Fruit fly (Drosophila melanogaster): ENCODE results near the gene Pgd.

Gene Pgd

DNA sequence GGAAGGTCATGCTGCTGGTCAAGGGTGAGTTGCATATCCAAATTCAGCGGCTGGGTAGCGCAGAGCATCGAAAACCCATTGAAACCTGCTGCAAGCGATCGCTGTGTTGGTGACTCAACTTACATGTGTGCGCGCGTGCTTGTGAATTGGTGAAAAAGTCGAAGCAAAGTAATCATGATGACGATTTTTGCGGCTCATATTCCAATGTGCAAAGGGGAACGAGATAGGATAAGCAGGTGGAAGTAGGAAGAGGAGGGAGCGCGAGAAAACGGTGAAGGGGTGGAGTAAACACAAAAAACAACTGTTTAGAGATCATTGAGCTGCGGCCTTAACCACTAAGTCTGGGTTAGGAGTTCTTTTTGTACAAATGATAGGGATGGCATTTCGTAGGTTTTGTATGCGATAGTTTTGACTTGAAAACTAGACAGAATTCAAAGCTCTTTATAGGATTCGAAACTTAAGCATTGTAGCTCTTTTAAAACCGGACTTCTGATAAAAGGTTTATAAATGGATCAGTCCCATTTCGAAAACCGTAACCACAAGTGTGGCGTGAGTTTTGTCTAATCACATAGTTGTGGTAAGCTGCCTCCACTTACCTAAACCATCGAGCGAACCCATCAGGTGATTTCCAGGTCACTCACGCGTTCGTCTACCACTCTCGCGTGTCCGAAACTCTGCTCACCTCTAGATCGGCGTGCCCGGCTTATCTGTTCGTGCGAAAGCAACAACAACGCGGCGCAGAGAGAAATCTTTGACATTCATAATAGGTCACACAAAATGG is 944 bp downstream of the Pgd start (continued):
- TF ChIP-seq Sox102F (GFP tag; optimal IDR thresholded peaks at IDR 0.05) (peak; percentile 65), fkh (GFP tag; optimal IDR thresholded peaks at IDR 0.05) (peak; percentile 5), OdsH (GFP tag; optimal IDR thresholded peaks at IDR 0.05) (peak; percentile 59), CG8319 (GFP tag; optimal IDR thresholded peaks at IDR 0.05) (peak; percentile 54), CG8632 (GFP tag; optimal IDR thresholded peaks at IDR 0.05) (peak; percentile 9), Eip78C (GFP tag) (peak; percentile 89), CG6808 (GFP tag; optimal IDR thresholded peaks at IDR 0.05) (peak; percentile 32), ss (GFP tag; optimal IDR thresholded peaks at IDR 0.05) (peak; percentile 37 to 61), CG9139 (GFP tag; optimal IDR thresholded peaks at IDR 0.05) (no peak), CG6792 (GFP tag; optimal IDR thresholded peaks at IDR 0.05) (peak; percentile 52), CG4318 (GFP tag; optimal IDR thresholded peaks at IDR 0.05) (peak; percentile 52), fd59A (GFP tag; optimal IDR thresholded peaks at IDR 0.05) (peak; percentile 45), spab (GFP tag; optimal IDR thresholded peaks at IDR 0.05) (peak; percentile 4), CG10669 (GFP tag; optimal IDR thresholded peaks at IDR 0.05) (peak; percentile 12), CG16779 (tag; optimal IDR thresholded peaks at IDR 0.05) (no peak), pdm3 (GFP tag; optimal IDR thresholded peaks at IDR 0.05) (peak; percentile 62), svp (GFP tag) (peak; percentile 90), eg (GFP tag; IDR thresholded peaks at IDR 0.05) (peak; percentile 47; the same call in 2 of the 3 replicates), Hr4 (GFP tag; optimal IDR thresholded peaks at IDR 0.05) (peak; percentile 52), Smox (GFP tag; optimal IDR thresholded peaks at IDR 0.05) (peak; percentile 66), CG11762 (GFP tag; optimal IDR thresholded peaks at IDR 0.05; ENCODE audit: insufficient read depth) (peak; percentile 39), Met (GFP tag; optimal IDR thresholded peaks at IDR 0.05) (peak; percentile 64), CG15336 (GFP tag; IDR thresholded peaks at IDR 0.05) (peak; percentile 62), Eip75B (GFP tag; optimal IDR thresholded peaks at IDR 0.05) (peak; percentile 66), Gug (GFP tag; IDR thresholded peaks at IDR 0.05) (peak; percentile 49; the same call in 1 of the 2 replicates), CG10631 (GFP tag; optimal IDR thresholded peaks at IDR 0.05) (peak; percentile 47), Lpt (GFP tag; optimal IDR thresholded peaks at IDR 0.05) (no peak), CG7368 (GFP tag; optimal IDR thresholded peaks at IDR 0.05) (peak; percentile 45), Sox15 (GFP tag; optimal IDR thresholded peaks at IDR 0.05) (peak; percentile 41), lz (GFP tag; optimal IDR thresholded peaks at IDR 0.05) (peak; percentile 73), CG3919 (GFP tag; optimal IDR thresholded peaks at IDR 0.05) (peak; percentile 51), dac (GFP tag; optimal IDR thresholded peaks at IDR 0.05) (peak; percentile 48), cyc (GFP tag; optimal IDR thresholded peaks at IDR 0.05) (peak; percentile 65), salr (GFP tag; optimal IDR thresholded peaks at IDR 0.05) (peak in 1 of 2 experiments; percentile 47), CG8119 (GFP tag; IDR thresholded peaks at IDR 0.05) (peak; percentile 60)

- no peak for TF ChIP-seq vri (GFP tag; optimal IDR thresholded peaks at IDR 0.05)
- no peak for TF ChIP-seq CG10669 (GFP tag; optimal IDR thresholded peaks at IDR 0.05)
- no peak for TF ChIP-seq CG31627 (GFP tag; optimal IDR thresholded peaks at IDR 0.05)
- TF ChIP-seq CG1621 (tag; optimal IDR thresholded peaks at IDR 0.05), result no peak
- TF ChIP-seq pdm3 (GFP tag; optimal IDR thresholded peaks at IDR 0.05), result no peak
- peak; percentile 6 for TF ChIP-seq Lpt (GFP tag; optimal IDR thresholded peaks at IDR 0.05)
- TF ChIP-seq CG8119 (GFP tag; IDR thresholded peaks at IDR 0.05), result peak; percentile 28; the same call in 2 of the 3 replicates
- TF ChIP-seq CG8632 (GFP tag; optimal IDR thresholded peaks at IDR 0.05), result no peak
- TF ChIP-seq CG32006 (GFP tag; optimal IDR thresholded peaks at IDR 0.05), result peak; percentile 0
- peak; percentile 69 for TF ChIP-seq eg (GFP tag; IDR thresholded peaks at IDR 0.05)
- TF ChIP-seq CG6163 (GFP tag; IDR thresholded peaks at IDR 0.05), result peak; percentile 36; the same call in 1 of the 3 replicates
- TF ChIP-seq Eip78C (GFP tag), result peak; percentile 24
These were observed 1.6 kb downstream of the Pgd start for dm6 chrX:2146574-2146973.
